Worm (Caenorhabditis elegans) whole organism, mixed stage, embryonic: ENCODE data around the gene hlh-25.

Experiments
- blmp-1 ChIP-seq: fragments of 150-350 bp; optimal IDR thresholded peaks from 2 replicates; lab custom pipeline; 2014; ENCODE audit warnings: missing biosample characterization, missing genetic modification characterization
- ceh-43 ChIP-seq: fragments of 200-800 bp; sonication (Bioruptor generic); optimal IDR thresholded peaks from 2 replicates; lab custom pipeline; 2018; ENCODE audit warnings: mild to moderate bottlenecking, missing genetic modification characterization, moderate library complexity, missing compliant biosample characterization
- elt-1 ChIP-seq: sonication (generic microtip); optimal IDR thresholded peaks from 2 replicates; lab custom pipeline; 2017; ENCODE audit warnings: missing genetic modification characterization, mild to moderate bottlenecking, missing compliant biosample characterization, antibody characterized with exemption, moderate library complexity, borderline replicate concordance; ENCODE audit not compliant: insufficient read depth
- lin-13 ChIP-seq: fragments of 150-350 bp; optimal IDR thresholded peaks from 2 replicates; lab custom pipeline; 2014; ENCODE audit warnings: missing biosample characterization, missing genetic modification characterization
- lin-32 ChIP-seq: fragments of 200-800 bp; sonication (Bioruptor generic); optimal IDR thresholded peaks from 2 replicates; lab custom pipeline; 2018; ENCODE audit warnings: mild to moderate bottlenecking, missing genetic modification characterization, missing compliant biosample characterization
- mep-1 ChIP-seq: fragments of 150-350 bp; optimal IDR thresholded peaks from 2 replicates; lab custom pipeline; 2017; ENCODE audit warnings: missing biosample characterization, missing genetic modification reagents, missing genetic modification characterization, inconsistent platforms
- nhr-12 ChIP-seq: fragments of 150-350 bp; optimal IDR thresholded peaks from 2 replicates; lab custom pipeline; 2014; ENCODE audit warnings: missing biosample characterization, missing genetic modification characterization
- nhr-76 ChIP-seq: sonication (generic microtip); optimal IDR thresholded peaks from 2 replicates; lab custom pipeline; 2017; ENCODE audit warnings: missing biosample characterization, missing genetic modification characterization
- snpc-4 ChIP-seq: fragments of 150-350 bp; optimal IDR thresholded peaks from 2 replicates; lab custom pipeline; 2014; ENCODE audit warnings: missing biosample characterization, missing genetic modification characterization
- unc-62 ChIP-seq: fragments of 150-350 bp; optimal IDR thresholded peaks from 2 replicates; lab custom pipeline; 2014; ENCODE audit warnings: missing biosample characterization, missing genetic modification reagents, missing genetic modification characterization

DNA sequence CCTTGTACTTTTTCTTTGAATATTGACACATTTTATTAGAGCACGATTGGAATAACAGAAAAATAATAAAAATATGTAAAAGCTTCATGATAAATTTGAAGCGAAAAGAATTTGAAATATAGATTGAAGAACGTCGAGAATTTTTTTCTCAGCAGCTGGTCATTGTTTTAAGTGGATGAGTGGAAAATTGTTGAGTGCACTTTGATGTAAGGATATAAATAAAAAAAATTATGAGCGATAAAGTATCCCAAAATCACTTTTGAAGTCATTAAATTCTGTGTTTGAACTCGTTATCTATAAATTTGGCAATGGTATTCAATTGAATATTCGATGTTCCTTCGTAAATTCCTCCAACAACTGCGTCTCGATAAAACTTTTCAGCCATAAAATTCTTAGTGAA, 9.7 kb downstream of the hlh-25 start, which contains the start of gene ins-13:
- TF ChIP-seq lin-32 (GFP tag; lab: Kevin White, UChicago) (no peak), snpc-4 (tag; lab: Kevin White, UChicago) (no peak), elt-1 (no peak), lin-13 (tag; lab: Kevin White, UChicago) (no peak), blmp-1 (tag; lab: Kevin White, UChicago) (no peak), unc-62 (GFP tag; lab: Kevin White, UChicago) (no peak), nhr-76 (tag; lab: Kevin White, UChicago) (no peak), nhr-12 (tag; lab: Kevin White, UChicago) (no peak), ceh-43 (GFP tag; lab: Kevin White, UChicago) (no peak), mep-1 (tag; lab: Kevin White, UChicago) (no peak)
